Worm (Caenorhabditis elegans): Measurements from ENCODE around the gene C44H9.5.

ce11 chrV:12811126-12811525, 38.5 kb downstream of the C44H9.5 start, which contains the start of gene ZC443.2:
- no peak for TF ChIP-seq madf-6 (GFP tag; IDR thresholded peaks at IDR 0.05)
- TF ChIP-seq Y53F4B.3 (GFP tag; IDR thresholded peaks at IDR 0.05) = no peak
- TF ChIP-seq unc-130 (GFP tag; optimal IDR thresholded peaks at IDR 0.05) = no peak
- no peak for TF ChIP-seq ceh-91 (GFP tag; IDR thresholded peaks at IDR 0.05)
- no peak for TF ChIP-seq pha-4 (tag; optimal IDR thresholded peaks at IDR 0.05)
- no peak for TF ChIP-seq ceh-79 (tag; optimal IDR thresholded peaks at IDR 0.05)
- no peak for TF ChIP-seq nfya-2 (GFP tag; IDR thresholded peaks at IDR 0.05)

Data from whole organism, young adult.